Worm (Caenorhabditis elegans) whole organism, L4 larva: ENCODE measurements around the gene K02E2.7.

ENCODE experiments used
- Y5F2A.4 ChIP-seq: fragments of 200-800 bp; sonication (Bioruptor generic); optimal IDR thresholded peaks from 2 replicates; lab custom pipeline; 2018; ENCODE audit warnings: mild to moderate bottlenecking, missing genetic modification characterization, missing compliant biosample characterization
- ama-1 ChIP-seq: fragments of 150-350 bp; optimal IDR thresholded peaks from 2 replicates; lab custom pipeline; 2014; ENCODE audit warnings: inconsistent platforms, mixed read lengths
- ceh-82 ChIP-seq: sonication (generic microtip); optimal IDR thresholded peaks from 2 replicates; lab custom pipeline; 2017; ENCODE audit warnings: missing biosample characterization, missing genetic modification characterization
- daf-19 ChIP-seq: fragments of 200-800 bp; sonication (Bioruptor generic); conservative IDR thresholded peaks from 2 replicates; pipeline ENCODE4 v1.3.6; 2022; ENCODE audit warnings: missing genetic modification characterization, missing compliant biosample characterization
- nhr-10 ChIP-seq: fragments of 150-350 bp; optimal IDR thresholded peaks from 2 replicates; lab custom pipeline; 2014; ENCODE audit warnings: missing biosample characterization, missing genetic modification characterization
- nhr-237 ChIP-seq: sonication (generic microtip); optimal IDR thresholded peaks from 2 replicates; lab custom pipeline; 2017; ENCODE audit warnings: missing biosample characterization, missing genetic modification characterization
- tra-1 ChIP-seq: fragments of 200-800 bp; sonication (Bioruptor generic); IDR thresholded peaks from 2 replicates; pipeline ENCODE4 v1.3.6; 2022; ENCODE audit warnings: missing genetic modification reagents, missing genetic modification characterization, missing compliant biosample characterization
- unc-39 ChIP-seq: sonication (generic microtip); optimal IDR thresholded peaks from 2 replicates; lab custom pipeline; 2017; ENCODE audit warnings: missing biosample characterization, missing genetic modification characterization

- TF ChIP-seq nhr-10 (tag; lab: Kevin White, UChicago) (no peak), ceh-82 (tag; lab: Kevin White, UChicago) (no peak), tra-1 (GFP tag; lab: Robert Waterston, UW) (no peak), daf-19 (GFP tag; lab: Robert Waterston, UW) (no peak), unc-39 (no peak), ama-1 (lab: Kevin White, UChicago) (no peak), nhr-237 (no peak), Y5F2A.4 (GFP tag; lab: Kevin White, UChicago) (no peak)
Measured at ce11 chrV:20374484-20374883, 12.4 kb downstream of the K02E2.7 start.
